Fruit fly (Drosophila melanogaster): ENCODE measurements around the gene CG5984.

Gene CG5984

DNA sequence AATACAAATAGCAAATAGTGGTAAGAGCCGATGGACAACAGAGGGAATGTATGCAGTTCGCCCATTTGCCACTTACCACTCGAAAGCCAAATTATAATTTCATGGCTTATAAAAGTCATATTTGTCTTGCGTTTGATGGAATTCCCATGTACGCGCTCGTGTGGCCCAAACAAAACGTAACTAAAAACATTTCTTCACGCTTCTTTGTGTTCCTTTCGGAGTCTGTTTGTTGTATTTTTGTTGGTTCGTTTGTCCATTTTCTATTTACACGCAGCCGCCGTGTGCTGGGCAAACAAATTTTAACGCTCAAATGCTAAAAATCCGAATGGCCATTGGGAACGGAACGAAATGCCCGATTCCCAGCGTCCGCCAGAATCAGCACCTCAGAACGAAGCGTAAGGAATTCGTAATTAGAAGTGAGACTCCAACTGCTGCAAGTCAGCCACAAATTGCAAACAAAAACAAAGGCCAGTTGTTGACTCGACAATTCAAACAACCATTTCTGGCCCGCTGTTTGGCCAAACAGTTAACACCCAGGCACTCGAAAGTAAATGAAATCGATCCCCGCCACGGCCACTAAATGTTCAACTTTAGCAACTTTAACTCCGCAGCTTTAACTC lies 39.0 kb downstream of the CG5984 start (continued):
- TF ChIP-seq lmd (GFP tag; IDR thresholded peaks at IDR 0.05) (no peak), pum (GFP tag; optimal IDR thresholded peaks at IDR 0.05) (peak; percentile 17), CG12659 (GFP tag; optimal IDR thresholded peaks at IDR 0.05) (peak; percentile 36), CG6689 (GFP tag; IDR thresholded peaks at IDR 0.05) (no peak), CG9727 (GFP tag; optimal IDR thresholded peaks at IDR 0.05) (peak; percentile 69), p53 (GFP tag; optimal IDR thresholded peaks at IDR 0.05) (peak; percentile 9), maf-S (GFP tag; optimal IDR thresholded peaks at IDR 0.05) (peak; percentile 37), CG6791 (GFP tag; IDR thresholded peaks at IDR 0.05; ENCODE audit: partially characterized antibody) (no peak), ham (GFP tag; IDR thresholded peaks at IDR 0.05) (no peak), lov (optimal IDR thresholded peaks at IDR 0.05) (no peak), lov (GFP tag; IDR thresholded peaks at IDR 0.05) (0 out of 3 replicates have a peak, but pooled peaks have one; percentile 58), dimm (GFP tag; IDR thresholded peaks at IDR 0.05) (no peak), CG11247 (GFP tag; IDR thresholded peaks at IDR 0.05) (0 out of 2 replicates have a peak, but pooled peaks have one; percentile 38), corto (GFP tag; optimal IDR thresholded peaks at IDR 0.05) (no peak), lab (GFP tag; optimal IDR thresholded peaks at IDR 0.05) (peak; percentile 56), CG15601 (tag; optimal IDR thresholded peaks at IDR 0.05) (peak; percentile 62), yki (optimal IDR thresholded peaks at IDR 0.05) (no peak), eyg (GFP tag; optimal IDR thresholded peaks at IDR 0.05) (no peak), MESR4 (GFP tag; optimal IDR thresholded peaks at IDR 0.05) (no peak), sna (GFP tag; IDR thresholded peaks at IDR 0.05; ENCODE audit: partially characterized antibody) (no peak), scrt (GFP tag; optimal IDR thresholded peaks at IDR 0.05) (no peak), Gug (GFP tag; IDR thresholded peaks at IDR 0.05) (no peak), insv (GFP tag; optimal IDR thresholded peaks at IDR 0.05) (no peak), bigmax (GFP tag; optimal IDR thresholded peaks at IDR 0.05) (no peak), Nf-YA (GFP tag; IDR thresholded peaks at IDR 0.05) (peak; percentile 64), Scr (GFP tag; IDR thresholded peaks at IDR 0.05; ENCODE audit: partially characterized antibody) (no peak), cato (GFP tag; optimal IDR thresholded peaks at IDR 0.05; ENCODE audit: borderline replicate concordance) (peak; percentile 28), CG8478 (optimal IDR thresholded peaks at IDR 0.05) (no peak), caup (GFP tag; optimal IDR thresholded peaks at IDR 0.05; ENCODE audit: severe bottlenecking) (peak; percentile 52), tgo (GFP tag; IDR thresholded peaks at IDR 0.05) (no peak; the same call in 2 of the 3 replicates), Fer2 (tag; optimal IDR thresholded peaks at IDR 0.05) (no peak), run (tag; optimal IDR thresholded peaks at IDR 0.05) (no peak), Vsx1 (GFP tag; optimal IDR thresholded peaks at IDR 0.05) (peak; percentile 54), sr (GFP tag; IDR thresholded peaks at IDR 0.05) (peak; percentile 52; the same call in 1 of the 3 replicates), CG10321 (GFP tag; IDR thresholded peaks at IDR 0.05) (no peak), Dip3 (GFP tag; optimal IDR thresholded peaks at IDR 0.05) (no peak), CG7271 (tag; optimal IDR thresholded peaks at IDR 0.05) (peak; percentile 76), CG9437 (GFP tag; optimal IDR thresholded peaks at IDR 0.05) (no peak), pfk (GFP tag; optimal IDR thresholded peaks at IDR 0.05) (no peak), CG10959 (GFP tag; IDR thresholded peaks at IDR 0.05) (0 out of 2 replicates have a peak, but pooled peaks have one; percentile 16), Asciz (GFP tag; optimal IDR thresholded peaks at IDR 0.05) (peak; percentile 61), bbx (GFP tag; IDR thresholded peaks at IDR 0.05; ENCODE audit: partially characterized antibody) (no peak), CG10543 (GFP tag; optimal IDR thresholded peaks at IDR 0.05) (peak; percentile 29), grau (tag; optimal IDR thresholded peaks at IDR 0.05) (no peak), CG12942 (GFP tag; optimal IDR thresholded peaks at IDR 0.05) (peak; percentile 27), CG13894 (tag; optimal IDR thresholded peaks at IDR 0.05) (no peak), ewg (GFP tag; optimal IDR thresholded peaks at IDR 0.05) (peak; percentile 21), CG2202 (tag; optimal IDR thresholded peaks at IDR 0.05) (peak; percentile 53), Dip2 (GFP tag; IDR thresholded peaks at IDR 0.05) (no peak), Atf3 (GFP tag; optimal IDR thresholded peaks at IDR 0.05) (peak; percentile 15)
